Worm (Caenorhabditis elegans): Measurements from ENCODE around the gene F54D12.9.

The F54D12.9 gene

ce11 chrII:1381618-1382017 is at the start of gene F54D12.9:
F54D12.9 (minus strand) TSS chrII:1381718.
- TF ChIP-seq ceh-32 (tag; optimal IDR thresholded peaks at IDR 0.05; ENCODE audit: poor library complexity) (no peak), Y48G9A.11 (GFP tag; IDR thresholded peaks at IDR 0.05) (no peak), Y75B8A.6 (GFP tag; IDR thresholded peaks at IDR 0.05) (no peak), arid-1 (GFP tag; conservative IDR thresholded peaks at IDR 0.05) (no peak), lin-1 (GFP tag; IDR thresholded peaks at IDR 0.05) (no peak), unc-62 (GFP tag; optimal IDR thresholded peaks at IDR 0.05 in 1 of 2) (peak in 1 of 2 experiments; percentile 32), unc-62 (tag; optimal IDR thresholded peaks at IDR 0.05) (no peak)

ce11 chrII:1423660-1424059 is 42.1 kb upstream of the F54D12.9 start, which contains the start of gene Y51H7C.10:
Y51H7C.10 (minus strand) TSS chrII:1423760.
- TF ChIP-seq gei-8 (GFP tag; optimal IDR thresholded peaks at IDR 0.05) (no peak), snpc-1.2 (GFP tag; IDR thresholded peaks at IDR 0.05) (no peak)

ce11 chrII:1420806-1421463 is 39.4 kb upstream of the F54D12.9 start:
- TF ChIP-seq lim-7 (GFP tag; IDR thresholded peaks at IDR 0.05) (no peak), aha-1 (tag) (peak; percentile 94), unc-62 (GFP tag; optimal IDR thresholded peaks at IDR 0.05 in 1 of 2) (peak in 1 of 2 experiments; percentile 90), unc-62 (tag; optimal IDR thresholded peaks at IDR 0.05) (no peak)

- TF ChIP-seq ceh-28 (tag; optimal IDR thresholded peaks at IDR 0.05) (peak; percentile 68), pha-4 (GFP tag; IDR thresholded peaks at IDR 0.05) (no peak), pha-4 (tag; optimal IDR thresholded peaks at IDR 0.05) (no peak)
These were observed 38.5 kb upstream of the F54D12.9 start for ce11 chrII:1419994-1420393.

ce11 chrII:1412359-1412907 is 30.9 kb upstream of the F54D12.9 start, which contains the start of gene alkb-1:
alkb-1 (plus strand) TSS chrII:1412409.
- TF ChIP-seq T26A8.4 (GFP tag; IDR thresholded peaks at IDR 0.05) (no peak), ZK337.2 (GFP tag; IDR thresholded peaks at IDR 0.05) (no peak), ces-1 (GFP tag; optimal IDR thresholded peaks at IDR 0.05) (no peak), unc-62 (GFP tag; optimal IDR thresholded peaks at IDR 0.05 in 1 of 2) (peak in 1 of 2 experiments; percentile 29), unc-62 (tag; optimal IDR thresholded peaks at IDR 0.05) (no peak), duxl-1 (tag; optimal IDR thresholded peaks at IDR 0.05; ENCODE audit: poor library complexity) (no peak), mxl-2 (GFP tag; conservative IDR thresholded peaks at IDR 0.05) (no peak), ceh-20 (GFP tag; IDR thresholded peaks at IDR 0.05) (no peak), ceh-28 (tag; optimal IDR thresholded peaks at IDR 0.05) (peak; percentile 95), hif-1 (tag; optimal IDR thresholded peaks at IDR 0.05) (no peak), Y105C5A.15 (GFP tag; IDR thresholded peaks at IDR 0.05) (no peak), lsy-2 (tag; optimal IDR thresholded peaks at IDR 0.05) (no peak)

- TF ChIP-seq aha-1 (tag): peak; percentile 21
- no peak for TF ChIP-seq mdl-1 (tag; optimal IDR thresholded peaks at IDR 0.05)
- no peak for TF ChIP-seq madf-5 (GFP tag; IDR thresholded peaks at IDR 0.05)
These were observed 29.9 kb upstream of the F54D12.9 start, which contains the start of gene Y51H7C.9 for ce11 chrII:1411372-1411771. Y51H7C.9 (minus strand) TSS chrII:1411472.

- TF ChIP-seq duxl-1 (tag; optimal IDR thresholded peaks at IDR 0.05; ENCODE audit: poor library complexity) (peak; percentile 9), lin-38 (GFP tag; IDR thresholded peaks at IDR 0.05) (peak; percentile 55), nhr-28 (tag; optimal IDR thresholded peaks at IDR 0.05) (no peak), F26F4.8 (GFP tag; conservative IDR thresholded peaks at IDR 0.05) (no peak), lsy-2 (tag; optimal IDR thresholded peaks at IDR 0.05) (peak in 1 of 2 experiments; percentile 30)
These were observed 21.5 kb upstream of the F54D12.9 start, which contains the start of the genes Y51H7C.41 and cogc-4 for ce11 chrII:1403056-1403455. Y51H7C.41 (plus strand) TSS chrII:1403321. cogc-4 (plus strand) TSS chrII:1403441.

All from whole organism, L4 larva.